Worm (Caenorhabditis elegans): ENCODE measurements around the gene Y22D7AL.9.

Y22D7AL.9 gene

DNA sequence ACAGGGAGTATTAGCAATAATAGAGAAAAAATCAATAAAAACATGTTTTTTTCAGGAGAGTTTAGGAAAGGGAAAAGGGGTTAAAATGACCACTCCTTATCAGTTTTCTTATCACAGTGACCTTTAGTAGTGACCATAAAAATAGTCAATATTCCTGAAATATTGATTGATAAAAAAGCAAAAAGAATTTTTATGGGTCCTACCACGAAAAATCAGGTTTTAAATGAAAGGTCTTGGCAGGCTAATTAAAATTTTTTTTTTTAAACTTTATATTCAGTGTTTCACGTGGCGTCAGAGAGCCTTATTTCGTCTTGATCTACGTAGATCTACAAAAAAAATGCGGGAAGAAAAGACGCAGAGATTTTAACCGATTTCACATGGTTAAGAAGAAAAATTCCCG lies 43.5 kb upstream of the Y22D7AL.9 start, which contains the start of gene cht-4:
cht-4 (minus strand) TSS at position 101 of the 400 bp plus-strand sequence.
- TF ChIP-seq ceh-83 (GFP tag; optimal IDR thresholded peaks at IDR 0.05) (no peak), elt-3 (tag; optimal IDR thresholded peaks at IDR 0.05) (no peak), unc-120 (tag; optimal IDR thresholded peaks at IDR 0.05; ENCODE audit: poor library complexity, severe bottlenecking) (no peak), nhr-76 (tag; optimal IDR thresholded peaks at IDR 0.05) (no peak), ceh-39 (tag; optimal IDR thresholded peaks at IDR 0.05) (no peak), lin-13 (tag; optimal IDR thresholded peaks at IDR 0.05) (no peak), blmp-1 (tag; optimal IDR thresholded peaks at IDR 0.05) (no peak), unc-62 (GFP tag; optimal IDR thresholded peaks at IDR 0.05) (no peak), cnd-1 (tag; optimal IDR thresholded peaks at IDR 0.05) (no peak)

DNA sequence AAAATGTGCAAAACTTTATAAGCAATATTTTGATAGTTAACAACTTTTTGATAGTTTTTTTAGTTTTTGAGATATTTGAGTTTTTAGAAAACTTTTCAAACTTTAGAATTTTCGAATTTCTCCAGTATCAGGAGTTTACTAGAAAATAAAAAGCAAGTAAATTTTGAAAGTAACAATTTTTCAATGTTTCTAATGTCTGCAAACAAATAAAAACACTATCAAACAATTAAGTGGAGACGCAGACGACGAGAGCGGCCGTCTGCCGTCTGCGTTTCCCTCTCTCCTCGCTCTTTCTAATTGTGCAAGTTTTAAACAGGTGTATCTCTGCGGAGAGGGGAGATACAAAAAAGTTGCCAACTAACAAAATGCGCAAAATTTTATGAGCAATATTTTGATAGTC lies 39.1 kb upstream of the Y22D7AL.9 start:
- TF ChIP-seq lsy-2 (tag; optimal IDR thresholded peaks at IDR 0.05) (no peak), sem-2 (GFP tag; optimal IDR thresholded peaks at IDR 0.05) (no peak), M03D4.4 (tag; optimal IDR thresholded peaks at IDR 0.05) (no peak), drap-1 (GFP tag; optimal IDR thresholded peaks at IDR 0.05) (no peak), bed-3 (GFP tag; optimal IDR thresholded peaks at IDR 0.05) (no peak), nhr-28 (tag; optimal IDR thresholded peaks at IDR 0.05) (no peak), snpc-4 (tag; optimal IDR thresholded peaks at IDR 0.05) (no peak), mep-1 (tag; optimal IDR thresholded peaks at IDR 0.05) (no peak), nhr-12 (tag; optimal IDR thresholded peaks at IDR 0.05) (no peak), blmp-1 (tag; optimal IDR thresholded peaks at IDR 0.05) (no peak), elt-1 (tag; optimal IDR thresholded peaks at IDR 0.05; ENCODE audit: borderline replicate concordance, insufficient read depth) (no peak), ham-2 (GFP tag; optimal IDR thresholded peaks at IDR 0.05) (no peak), unc-39 (tag; optimal IDR thresholded peaks at IDR 0.05) (no peak)

DNA sequence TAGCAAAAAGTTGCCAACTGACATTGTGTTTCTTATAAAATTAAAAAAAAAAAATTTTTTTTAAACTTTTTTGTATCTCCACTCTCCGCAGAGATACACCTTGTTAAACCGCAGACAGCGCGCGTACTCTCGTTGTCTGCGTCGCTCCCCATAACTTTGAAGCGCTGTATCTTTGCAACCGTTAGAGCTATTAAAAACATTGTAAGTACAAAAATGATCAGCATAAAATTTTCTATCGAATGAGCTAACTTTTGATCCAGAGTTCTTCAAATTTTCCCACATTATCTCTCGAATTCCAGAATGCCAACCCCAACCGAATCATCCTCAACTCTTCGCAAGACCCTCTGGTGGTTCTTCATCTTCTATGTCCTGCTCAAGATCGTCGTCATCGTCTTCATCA lies 38.3 kb upstream of the Y22D7AL.9 start, which contains the start of gene Y22D7AL.1:
Y22D7AL.1 (plus strand) TSS at position 301 of the 400 bp plus-strand sequence.
- TF ChIP-seq lin-32 (GFP tag; optimal IDR thresholded peaks at IDR 0.05) (no peak), zip-8 (tag; optimal IDR thresholded peaks at IDR 0.05) (no peak), ham-2 (GFP tag; optimal IDR thresholded peaks at IDR 0.05) (no peak), unc-120 (tag; optimal IDR thresholded peaks at IDR 0.05; ENCODE audit: poor library complexity, severe bottlenecking) (no peak), cnd-1 (tag; optimal IDR thresholded peaks at IDR 0.05) (no peak), ceh-43 (GFP tag; optimal IDR thresholded peaks at IDR 0.05) (no peak), nhr-237 (tag; optimal IDR thresholded peaks at IDR 0.05) (no peak), mep-1 (tag; optimal IDR thresholded peaks at IDR 0.05) (no peak), bed-3 (GFP tag; optimal IDR thresholded peaks at IDR 0.05) (no peak), ceh-39 (tag; optimal IDR thresholded peaks at IDR 0.05) (no peak), snpc-4 (tag; optimal IDR thresholded peaks at IDR 0.05) (no peak), sptf-1 (tag; optimal IDR thresholded peaks at IDR 0.05) (no peak), lsy-2 (tag; optimal IDR thresholded peaks at IDR 0.05) (no peak), flh-1 (GFP tag; optimal IDR thresholded peaks at IDR 0.05) (no peak), elt-1 (tag; optimal IDR thresholded peaks at IDR 0.05; ENCODE audit: borderline replicate concordance, insufficient read depth) (no peak), mab-5 (tag; optimal IDR thresholded peaks at IDR 0.05) (no peak)

DNA sequence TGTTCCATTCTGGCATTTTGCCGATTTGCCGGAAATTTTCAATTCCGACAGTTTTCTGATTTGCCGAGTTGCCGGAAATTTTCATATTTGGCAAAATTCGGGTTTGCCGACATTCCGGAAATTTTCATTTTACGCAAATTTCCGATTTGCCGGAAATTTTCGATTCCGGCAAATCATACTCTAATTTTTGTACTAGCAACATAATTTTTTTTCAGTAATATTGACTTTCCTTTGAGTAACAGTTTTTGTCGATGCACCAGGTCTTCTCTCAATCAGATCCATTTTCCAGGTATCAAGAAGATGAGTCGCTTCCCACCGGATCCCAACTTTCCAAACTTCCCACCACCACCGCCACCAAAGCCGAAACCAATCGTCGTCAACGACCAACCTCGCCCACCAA lies 27.3 kb upstream of the Y22D7AL.9 start, which contains the start of gene Y22D7AL.3:
Y22D7AL.3 (plus strand) TSS at position 301 of the 400 bp plus-strand sequence.
- TF ChIP-seq ztf-11 (tag; optimal IDR thresholded peaks at IDR 0.05) (no peak), nhr-76 (tag; optimal IDR thresholded peaks at IDR 0.05) (no peak)

DNA sequence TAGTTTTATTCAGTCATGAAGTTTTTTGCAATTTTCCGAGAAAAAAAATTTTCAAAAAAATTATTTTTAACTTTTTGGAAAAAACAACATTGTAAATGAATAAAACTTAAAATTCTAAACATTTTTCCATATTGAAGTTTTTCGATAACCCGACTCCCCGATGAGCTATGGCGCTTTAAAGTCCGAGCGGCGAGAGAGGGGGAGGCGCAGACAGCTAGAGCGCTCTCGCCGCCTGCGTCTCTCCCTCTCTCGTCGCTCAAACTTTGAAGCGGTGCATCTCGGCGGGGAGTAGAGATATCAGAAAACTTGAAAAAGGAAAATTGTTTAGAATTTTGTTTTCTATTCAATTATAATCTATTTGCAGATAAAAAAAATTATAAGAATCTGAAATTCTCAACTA lies 24.5 kb upstream of the Y22D7AL.9 start:
- TF ChIP-seq tbx-8 (GFP tag; optimal IDR thresholded peaks at IDR 0.05) = no peak
- TF ChIP-seq unc-120 (tag; optimal IDR thresholded peaks at IDR 0.05; ENCODE audit: poor library complexity, severe bottlenecking) = no peak
- no peak for TF ChIP-seq snpc-4 (tag; optimal IDR thresholded peaks at IDR 0.05)
- no peak for TF ChIP-seq pha-4 (tag; optimal IDR thresholded peaks at IDR 0.05)
- TF ChIP-seq flh-1 (GFP tag; optimal IDR thresholded peaks at IDR 0.05) = no peak
- no peak for TF ChIP-seq mab-5 (tag; optimal IDR thresholded peaks at IDR 0.05)
- TF ChIP-seq lin-32 (GFP tag; optimal IDR thresholded peaks at IDR 0.05) = no peak
- no peak for TF ChIP-seq ces-1 (GFP tag; optimal IDR thresholded peaks at IDR 0.05)
- TF ChIP-seq cnd-1 (tag; optimal IDR thresholded peaks at IDR 0.05) = no peak
- no peak for TF ChIP-seq elt-3 (tag; optimal IDR thresholded peaks at IDR 0.05)
- no peak for TF ChIP-seq unc-39 (tag; optimal IDR thresholded peaks at IDR 0.05)
- no peak for TF ChIP-seq lin-13 (tag; optimal IDR thresholded peaks at IDR 0.05)
- no peak for TF ChIP-seq elt-1 (tag; optimal IDR thresholded peaks at IDR 0.05; ENCODE audit: borderline replicate concordance, insufficient read depth)
- no peak for TF ChIP-seq nhr-237 (tag; optimal IDR thresholded peaks at IDR 0.05)
- no peak for TF ChIP-seq nhr-12 (tag; optimal IDR thresholded peaks at IDR 0.05)

Measured in whole organism, mixed stage, embryonic.